Worm (Caenorhabditis elegans) whole organism, L2 larva: ENCODE measurements around the gene T28C12.15.

Experiments used
- nhr-237 ChIP-seq: fragments of 150-350 bp; optimal IDR thresholded peaks from 2 replicates; lab custom pipeline; 2014; ENCODE audit warnings: missing biosample characterization, missing genetic modification characterization
- unc-62 ChIP-seq: fragments of 150-350 bp; optimal IDR thresholded peaks from 2 replicates; lab custom pipeline; 2014; ENCODE audit warnings: missing biosample characterization, missing genetic modification reagents, missing genetic modification characterization

DNA sequence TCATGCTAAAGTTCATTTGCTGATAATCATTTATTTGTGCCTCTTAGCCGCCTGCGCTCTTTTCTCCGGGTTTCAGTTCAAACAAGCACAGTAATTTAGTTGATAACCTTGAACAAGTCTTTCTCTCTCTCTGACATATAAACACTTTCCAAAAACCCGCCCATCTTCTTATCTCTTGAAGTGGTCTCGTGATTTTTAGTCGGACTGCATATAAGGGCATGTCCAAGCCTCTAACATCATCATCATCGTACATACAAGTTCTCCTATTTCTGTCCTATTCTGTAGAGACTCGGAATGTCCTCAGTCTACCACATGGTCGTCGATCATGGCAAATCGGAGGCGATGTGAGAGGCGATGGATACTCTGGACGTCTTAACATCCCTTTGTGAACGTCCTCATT lies 45.4 kb downstream of the T28C12.15 start, which contains the start of gene F31F7.1:
- TF ChIP-seq nhr-237 (tag; lab: Kevin White, UChicago) (no peak), unc-62 (GFP tag; lab: Kevin White, UChicago) (no peak)
